Fruit fly (Drosophila melanogaster) whole organism, embryonic: ENCODE results near the gene Reg-2.

Experiments
- Asciz ChIP-seq: fragments of 200-800 bp; sonication (Bioruptor generic); optimal IDR thresholded peaks from 2 replicates; lab custom pipeline; 2017; ENCODE audit warnings: missing biosample characterization, mild to moderate bottlenecking, missing genetic modification characterization, missing genetic modification reagents
- CG10147 ChIP-seq: fragments of 200-800 bp; sonication (Bioruptor generic); optimal IDR thresholded peaks from 2 replicates; lab custom pipeline; 2019; ENCODE audit warnings: missing biosample characterization, mild to moderate bottlenecking, missing genetic modification characterization, moderate library complexity
- CG10321 ChIP-seq: fragments of 200-800 bp; sonication (Bioruptor generic); IDR thresholded peaks from 2 replicates; pipeline ENCODE4 v1.3.6; 2022; ENCODE audit warnings: missing biosample characterization, missing genetic modification characterization
- CG1233 ChIP-seq: fragments of 200-800 bp; sonication (Bioruptor generic); optimal IDR thresholded peaks from 4 replicates; lab custom pipeline; 2018; ENCODE audit warnings: missing biosample characterization, mild to moderate bottlenecking, missing genetic modification characterization
- CG12942 ChIP-seq: fragments of 200-800 bp; sonication (Bioruptor generic); optimal IDR thresholded peaks from 3 replicates; lab custom pipeline; 2016; ENCODE audit warnings: missing biosample characterization, missing genetic modification characterization
- CG15269 ChIP-seq: fragments of 200-800 bp; sonication (Bioruptor generic); optimal IDR thresholded peaks from 2 replicates; lab custom pipeline; 2018; ENCODE audit warnings: missing biosample characterization, mild to moderate bottlenecking, missing genetic modification characterization, moderate library complexity
- CG16815 ChIP-seq: fragments of 200-800 bp; sonication (Bioruptor generic); optimal IDR thresholded peaks from 3 replicates; lab custom pipeline; 2017; ENCODE audit warnings: missing biosample characterization, mild to moderate bottlenecking, missing genetic modification characterization
- CG18476 ChIP-seq: fragments of 200-800 bp; sonication (Bioruptor generic); optimal IDR thresholded peaks from 2 replicates; lab custom pipeline; 2016; ENCODE audit warnings: missing biosample characterization, mild to moderate bottlenecking, missing genetic modification characterization
- CG18599 ChIP-seq: fragments of 200-800 bp; sonication (Bioruptor generic); optimal IDR thresholded peaks from 3 replicates; lab custom pipeline; 2017; ENCODE audit warnings: missing biosample characterization, missing genetic modification characterization, mild to moderate bottlenecking, moderate library complexity, missing genetic modification reagents
- CG2678 ChIP-seq: fragments of 200-800 bp; sonication (Bioruptor generic); optimal IDR thresholded peaks from 3 replicates; lab custom pipeline; 2019; ENCODE audit warnings: missing biosample characterization, mild to moderate bottlenecking, missing genetic modification characterization, moderate library complexity
- CG30403 ChIP-seq: fragments of 200-800 bp; sonication (Bioruptor generic); optimal IDR thresholded peaks from 3 replicates; lab custom pipeline; 2016; ENCODE audit warnings: missing biosample characterization, missing genetic modification characterization
- CG4282 ChIP-seq: fragments of 200-800 bp; sonication (Bioruptor generic); optimal IDR thresholded peaks from 2 replicates; lab custom pipeline; 2016; ENCODE audit warnings: missing biosample characterization, missing genetic modification characterization
- CG6272 ChIP-seq: fragments of 200-800 bp; sonication (Bioruptor generic); IDR thresholded peaks from 2 replicates; pipeline ENCODE4 v1.3.6; 2022; ENCODE audit warnings: missing biosample characterization, missing genetic modification characterization
- CG6683 ChIP-seq: fragments of 200-800 bp; sonication (Bioruptor generic); optimal IDR thresholded peaks from 2 replicates; lab custom pipeline; 2017; ENCODE audit warnings: missing biosample characterization, mild to moderate bottlenecking, missing genetic modification characterization, missing genetic modification reagents
- CG6765 ChIP-seq: fragments of 200-800 bp; sonication (Bioruptor generic); optimal IDR thresholded peaks from 3 replicates; lab custom pipeline; 2017; ENCODE audit warnings: missing biosample characterization, mild to moderate bottlenecking, missing genetic modification characterization
- CG7357 ChIP-seq: fragments of 200-800 bp; sonication (Bioruptor generic); IDR thresholded peaks from 3 replicates; pipeline ENCODE4 v1.3.6; 2022; ENCODE audit warnings: missing biosample characterization, missing genetic modification characterization
- CG8388 ChIP-seq: fragments of 200-800 bp; sonication (Bioruptor generic); optimal IDR thresholded peaks from 2 replicates; lab custom pipeline; 2019; ENCODE audit warnings: missing biosample characterization, mild to moderate bottlenecking, missing genetic modification characterization, moderate library complexity
- CG9609 ChIP-seq: fragments of 200-800 bp; sonication (Bioruptor generic); optimal IDR thresholded peaks from 3 replicates; lab custom pipeline; 2016; ENCODE audit warnings: missing biosample characterization, missing genetic modification characterization
- CG9876 ChIP-seq: fragments of 200-800 bp; sonication (Bioruptor generic); optimal IDR thresholded peaks from 2 replicates; lab custom pipeline; 2016; ENCODE audit warnings: missing biosample characterization, missing genetic modification characterization
- Eip74EF ChIP-seq, 2 experiments: fragments of 200-800 bp in 1 of 2; fragments of >200 bp in 1 of 2; sonication (Bioruptor generic) in 1 of 2; optimal IDR thresholded peaks; 2 replicates each; lab custom pipeline; 2017 to 2019; ENCODE audit warnings: missing biosample characterization in 2 of 2, missing genetic modification characterization in 2 of 2, mild to moderate bottlenecking in 1 of 2, moderate library complexity in 1 of 2
- Fer3 ChIP-seq: fragments of 200-800 bp; sonication (Bioruptor generic); optimal IDR thresholded peaks from 2 replicates; lab custom pipeline; 2018; ENCODE audit warnings: missing biosample characterization, mild to moderate bottlenecking, missing genetic modification characterization, moderate library complexity
- HmgD ChIP-seq: fragments of 200-800 bp; sonication (Bioruptor generic); optimal IDR thresholded peaks from 3 replicates; lab custom pipeline; 2016; ENCODE audit warnings: missing biosample characterization, missing genetic modification characterization
- Jarid2 ChIP-seq: fragments of 200-800 bp; sonication (Bioruptor generic); optimal IDR thresholded peaks from 3 replicates; lab custom pipeline; 2017; ENCODE audit warnings: mild to moderate bottlenecking, missing biosample characterization, missing genetic modification reagents, missing genetic modification characterization
- Meics ChIP-seq: fragments of 200-800 bp; sonication (Bioruptor generic); optimal IDR thresholded peaks from 2 replicates; lab custom pipeline; 2017; ENCODE audit warnings: missing biosample characterization, mild to moderate bottlenecking, missing genetic modification characterization
- Mes4 ChIP-seq: fragments of 200-800 bp; sonication (Bioruptor generic); optimal IDR thresholded peaks from 2 replicates; lab custom pipeline; 2016; ENCODE audit warnings: missing biosample characterization, missing genetic modification characterization
- Mrtf ChIP-seq: fragments of 200-800 bp; sonication (Bioruptor generic); IDR thresholded peaks from 3 replicates; pipeline ENCODE4 v1.3.6; 2022; ENCODE audit warnings: missing biosample characterization, missing genetic modification characterization
- NC2α ChIP-seq: fragments of 200-800 bp; sonication (Bioruptor generic); optimal IDR thresholded peaks from 2 replicates; lab custom pipeline; 2016; ENCODE audit warnings: missing biosample characterization, missing genetic modification characterization
- Sox102F ChIP-seq: fragments of 200-800 bp; sonication (Bioruptor generic); optimal IDR thresholded peaks from 2 replicates; lab custom pipeline; 2018; ENCODE audit warnings: missing biosample characterization, mild to moderate bottlenecking, missing genetic modification characterization, moderate library complexity
- Xrp1 ChIP-seq: fragments of 200-800 bp; sonication (Bioruptor generic); IDR thresholded peaks from 2 replicates; pipeline ENCODE4 v1.3.6; 2022; ENCODE audit warnings: missing biosample characterization, missing genetic modification characterization
- ab ChIP-seq: fragments of 200-800 bp; sonication (Bioruptor generic); optimal IDR thresholded peaks from 2 replicates; lab custom pipeline; 2016; ENCODE audit warnings: missing biosample characterization, missing genetic modification characterization
- amos ChIP-seq: fragments of 200-800 bp; sonication (Bioruptor generic); IDR thresholded peaks from 2 replicates; pipeline ENCODE4 v1.3.6; 2022; ENCODE audit warnings: missing biosample characterization, missing genetic modification characterization; ENCODE audit not compliant: partially characterized antibody
- ap ChIP-seq: fragments of 200-800 bp; sonication (Bioruptor generic); IDR thresholded peaks from 2 replicates; pipeline ENCODE4 v1.3.6; 2022; ENCODE audit warnings: missing biosample characterization, missing genetic modification characterization
- bbx ChIP-seq: fragments of 200-800 bp; sonication (Bioruptor generic); IDR thresholded peaks from 2 replicates; pipeline ENCODE4 v1.3.6; 2022; ENCODE audit warnings: missing biosample characterization, missing genetic modification characterization; ENCODE audit not compliant: partially characterized antibody
- cad ChIP-seq: fragments of >200 bp; optimal IDR thresholded peaks from 2 replicates; lab custom pipeline; 2017; ENCODE audit warnings: missing biosample characterization, missing genetic modification characterization
- crc ChIP-seq: fragments of 200-800 bp; sonication (Bioruptor generic); optimal IDR thresholded peaks from 2 replicates; lab custom pipeline; 2016; ENCODE audit warnings: missing biosample characterization, missing genetic modification characterization
- crol ChIP-seq: fragments of 200-800 bp; sonication (Bioruptor generic); IDR thresholded peaks from 2 replicates; pipeline ENCODE4 v1.3.6; 2022; ENCODE audit warnings: missing biosample characterization, missing genetic modification characterization
- da ChIP-seq: fragments of 200-800 bp; sonication (Bioruptor generic); optimal IDR thresholded peaks from 2 replicates; lab custom pipeline; 2016; ENCODE audit warnings: missing biosample characterization, missing genetic modification characterization
- esg ChIP-seq: fragments of 200-800 bp; sonication (Bioruptor generic); conservative IDR thresholded peaks from 2 replicates; pipeline ENCODE4 v1.3.6; 2022; ENCODE audit warnings: missing biosample characterization, missing genetic modification characterization
- eve ChIP-seq, 2 experiments: fragments of >200 bp; optimal IDR thresholded peaks; 2 replicates each; lab custom pipeline; 2017; ENCODE audit warnings: missing biosample characterization in 2 of 2, missing genetic modification characterization in 2 of 2
- fd96Cb ChIP-seq: fragments of 200-800 bp; sonication (Bioruptor generic); optimal IDR thresholded peaks from 2 replicates; lab custom pipeline; 2018; ENCODE audit warnings: missing biosample characterization, mild to moderate bottlenecking, missing genetic modification characterization, moderate library complexity
- gcm2 ChIP-seq: fragments of 200-800 bp; sonication (Bioruptor generic); optimal IDR thresholded peaks from 2 replicates; lab custom pipeline; 2016; ENCODE audit warnings: missing biosample characterization, missing genetic modification characterization
- lilli ChIP-seq: fragments of 200-800 bp; sonication (Bioruptor generic); optimal IDR thresholded peaks from 3 replicates; lab custom pipeline; 2016; ENCODE audit warnings: missing biosample characterization, missing genetic modification characterization
- mirr ChIP-seq: fragments of 200-800 bp; sonication (Bioruptor generic); optimal IDR thresholded peaks from 3 replicates; lab custom pipeline; 2018; ENCODE audit warnings: missing biosample characterization, mild to moderate bottlenecking, missing genetic modification characterization
- odd ChIP-seq: fragments of 200-800 bp; sonication (Bioruptor generic); optimal IDR thresholded peaks from 2 replicates; lab custom pipeline; 2017; ENCODE audit warnings: missing biosample characterization, mild to moderate bottlenecking, missing genetic modification characterization
- onecut ChIP-seq: fragments of 200-800 bp; sonication (Bioruptor generic); IDR thresholded peaks from 2 replicates; pipeline ENCODE4 v1.3.6; 2022; ENCODE audit warnings: missing biosample characterization, missing genetic modification characterization
- tna ChIP-seq: fragments of 200-800 bp; sonication (Bioruptor generic); IDR thresholded peaks from 2 replicates; pipeline ENCODE4 v1.3.6; 2022; ENCODE audit warnings: missing biosample characterization, missing genetic modification characterization; ENCODE audit not compliant: partially characterized antibody
- wdn ChIP-seq: fragments of 200-800 bp; sonication (Bioruptor generic); IDR thresholded peaks from 2 replicates; pipeline ENCODE4 v1.3.6; 2022; ENCODE audit warnings: missing biosample characterization, missing genetic modification characterization
- zfh2 ChIP-seq: fragments of 200-800 bp; sonication (Bioruptor generic); optimal IDR thresholded peaks from 2 replicates; lab custom pipeline; 2016; ENCODE audit warnings: missing biosample characterization, missing genetic modification characterization

Reg-2 gene

dm6 chr3L:589290-590281, 16.8 kb downstream of the Reg-2 start (continued):
- TF ChIP-seq Asciz (GFP tag; lab: Kevin White, UChicago) (peak; percentile 73), mirr (GFP tag; lab: Kevin White, UChicago) (peak; percentile 87), zfh2 (GFP tag; lab: Kevin White, UChicago) (peak; percentile 88), CG10147 (GFP tag; lab: Kevin White, UChicago) (peak; percentile 78), esg (peak; percentile 86), CG1233 (GFP tag; lab: Kevin White, UChicago) (peak; percentile 80), CG16815 (GFP tag; lab: Kevin White, UChicago) (peak; percentile 91), Fer3 (tag; lab: Kevin White, UChicago) (peak; percentile 86), bbx (0 out of 2 replicates have a peak, but pooled peaks have one; percentile 9), CG9876 (GFP tag; lab: Kevin White, UChicago) (peak; percentile 89), Mrtf (peak; percentile 91), wdn (GFP tag; lab: Robert Waterston, UW) (peak; percentile 86), CG2678 (peak; percentile 91), fd96Cb (tag; lab: Kevin White, UChicago) (peak; percentile 88), odd (GFP tag; lab: Kevin White, UChicago) (no peak), CG7357 (GFP tag; lab: Robert Waterston, UW) (peak; percentile 78), CG30403 (peak; percentile 90), CG4282 (GFP tag; lab: Kevin White, UChicago) (peak; percentile 87), CG12942 (GFP tag; lab: Kevin White, UChicago) (peak; percentile 74), ab (GFP tag; lab: Kevin White, UChicago) (peak; percentile 52), HmgD (GFP tag; lab: Kevin White, UChicago) (peak; percentile 87), onecut (GFP tag; lab: Robert Waterston, UW) (peak; percentile 88), CG6272 (peak; percentile 83), gcm2 (peak; percentile 63), amos (GFP tag; lab: Robert Waterston, UW) (no peak), eve (GFP tag; optimal IDR thresholded peaks at IDR 0.05; lab: Kevin White, UChicago) (no peak), Meics (GFP tag; lab: Kevin White, UChicago) (peak; percentile 88), cad (GFP tag; lab: Kevin White, UChicago) (no peak), ap (GFP tag; lab: Robert Waterston, UW) (peak; percentile 81), Eip74EF (GFP tag; optimal IDR thresholded peaks at IDR 0.05; lab: Kevin White, UChicago) (peak in 1 of 2 experiments; percentile 47), crol (GFP tag; lab: Robert Waterston, UW) (peak; percentile 41; the same call in 1 of the 2 replicates), tna (GFP tag; lab: Robert Waterston, UW) (no peak), da (GFP tag; lab: Kevin White, UChicago) (peak; percentile 87), CG15269 (tag; lab: Kevin White, UChicago) (peak; percentile 88), Mes4 (peak; percentile 88), lilli (peak; percentile 93), CG18599 (peak; percentile 91), Jarid2 (GFP tag; lab: Kevin White, UChicago) (peak; percentile 59), Xrp1 (GFP tag; lab: Robert Waterston, UW) (peak; percentile 95), CG18476 (GFP tag; lab: Kevin White, UChicago) (peak; percentile 81), CG8388 (GFP tag; lab: Kevin White, UChicago) (peak; percentile 85), CG6683 (GFP tag; lab: Kevin White, UChicago) (peak; percentile 69), CG6765 (peak; percentile 63), Sox102F (GFP tag; lab: Kevin White, UChicago) (peak; percentile 86), CG10321 (peak; percentile 34; the same call in 1 of the 2 replicates), crc (peak; percentile 78), CG9609 (GFP tag; lab: Kevin White, UChicago) (peak; percentile 93), NC2α (GFP tag; lab: Kevin White, UChicago) (peak; percentile 90)
